Worm (Caenorhabditis elegans): ENCODE measurements around the gene klo-1.

The klo-1 gene

DNA sequence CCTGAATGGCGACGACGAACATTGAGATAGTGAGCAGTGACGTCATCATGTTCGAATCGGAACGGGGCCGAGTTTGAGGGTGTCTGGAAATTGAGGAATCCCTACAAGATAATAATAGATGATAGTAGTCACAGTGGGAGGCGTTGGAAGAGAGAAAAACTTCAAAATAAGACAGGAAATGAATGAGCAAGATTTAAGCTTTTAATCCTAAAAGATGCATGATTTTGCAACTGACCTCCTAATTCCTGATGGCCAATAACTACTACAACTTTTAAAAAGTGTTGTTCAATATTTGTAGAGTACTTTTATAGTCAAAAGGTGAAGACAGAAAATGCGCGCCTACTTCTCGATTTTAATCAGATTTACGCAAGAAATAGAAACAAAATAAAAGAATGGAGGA lies 49.7 kb downstream of the klo-1 start, which contains the start of gene flp-13:
Gene flp-13, minus strand, starts transcription at position 101 of the 400 bp plus-strand sequence.
- TF ChIP-seq med-1 (GFP tag; optimal IDR thresholded peaks at IDR 0.05; ENCODE audit: insufficient read depth) (no peak), ztf-23 (GFP tag; IDR thresholded peaks at IDR 0.05) (no peak), cog-1 (tag; optimal IDR thresholded peaks at IDR 0.05) (no peak), ztf-29 (GFP tag; IDR thresholded peaks at IDR 0.05) (no peak), ref-1 (GFP tag; conservative IDR thresholded peaks at IDR 0.05) (no peak), flt-1 (GFP tag; IDR thresholded peaks at IDR 0.05) (no peak), tab-1 (GFP tag; IDR thresholded peaks at IDR 0.05) (no peak), T22C8.4 (GFP tag; IDR thresholded peaks at IDR 0.05) (no peak), klf-2 (GFP tag; conservative IDR thresholded peaks at IDR 0.05) (no peak)
